Fruit fly (Drosophila melanogaster) whole organism, embryonic: Measurements from ENCODE around the gene Ifrd1.
A peak's percentile ranks its signal among the peaks of the same experiment; 100 is the strongest.

Source experiments
- Atf3 ChIP-seq: fragments of 200-800 bp; sonication (Bioruptor generic); optimal IDR thresholded peaks from 3 replicates; lab custom pipeline; 2016; ENCODE audit warnings: missing biosample characterization, missing genetic modification characterization
- C15 ChIP-seq: fragments of 200-800 bp; sonication (Bioruptor generic); IDR thresholded peaks from 3 replicates; pipeline ENCODE4 v1.3.6; 2022; ENCODE audit warnings: missing biosample characterization, missing genetic modification characterization
- CG10267 ChIP-seq: fragments of 200-800 bp; sonication (Bioruptor generic); optimal IDR thresholded peaks from 2 replicates; lab custom pipeline; 2018; ENCODE audit warnings: missing biosample characterization, mild to moderate bottlenecking, missing genetic modification characterization, moderate library complexity
- CG12769 ChIP-seq: fragments of 200-800 bp; sonication (Bioruptor generic); optimal IDR thresholded peaks from 2 replicates; lab custom pipeline; 2019; ENCODE audit warnings: missing biosample characterization, mild to moderate bottlenecking, missing genetic modification characterization, moderate library complexity
- CG16779 ChIP-seq: fragments of 200-800 bp; sonication (Bioruptor generic); IDR thresholded peaks from 2 replicates; pipeline ENCODE4 v1.3.6; 2022; ENCODE audit warnings: missing biosample characterization, missing genetic modification characterization
- CG16813 ChIP-seq: fragments of 200-800 bp; sonication (Bioruptor generic); IDR thresholded peaks from 3 replicates; pipeline ENCODE4 v1.3.6; 2022; ENCODE audit warnings: missing biosample characterization, missing genetic modification characterization; ENCODE audit not compliant: partially characterized antibody
- CG17361 ChIP-seq: fragments of 200-800 bp; sonication (Bioruptor generic); IDR thresholded peaks from 3 replicates; pipeline ENCODE4 v1.3.6; 2022; ENCODE audit warnings: missing biosample characterization, missing genetic modification characterization
- CG17802 ChIP-seq: fragments of 200-800 bp; sonication (Bioruptor generic); optimal IDR thresholded peaks from 2 replicates; lab custom pipeline; 2018; ENCODE audit warnings: missing biosample characterization, mild to moderate bottlenecking, missing genetic modification characterization, moderate library complexity
- CG18764 ChIP-seq: fragments of 200-800 bp; sonication (Bioruptor generic); optimal IDR thresholded peaks from 3 replicates; lab custom pipeline; 2016; ENCODE audit warnings: missing biosample characterization, missing genetic modification characterization
- CG3163 ChIP-seq: fragments of 200-800 bp; sonication (Bioruptor generic); optimal IDR thresholded peaks from 3 replicates; lab custom pipeline; 2016; ENCODE audit warnings: missing biosample characterization, missing genetic modification characterization
- CG3407 ChIP-seq: fragments of 200-800 bp; sonication (Bioruptor generic); optimal IDR thresholded peaks from 2 replicates; lab custom pipeline; 2018; ENCODE audit warnings: missing biosample characterization, mild to moderate bottlenecking, missing genetic modification characterization
- CG34376 ChIP-seq: fragments of 200-800 bp; sonication (Bioruptor generic); optimal IDR thresholded peaks from 2 replicates; lab custom pipeline; 2018; ENCODE audit warnings: missing biosample characterization, mild to moderate bottlenecking, missing genetic modification characterization
- CG6765 ChIP-seq: fragments of 200-800 bp; sonication (Bioruptor generic); optimal IDR thresholded peaks from 3 replicates; lab custom pipeline; 2017; ENCODE audit warnings: missing biosample characterization, mild to moderate bottlenecking, missing genetic modification characterization
- CG7839 ChIP-seq: fragments of 200-800 bp; sonication (Bioruptor generic); optimal IDR thresholded peaks from 3 replicates; lab custom pipeline; 2018; ENCODE audit warnings: missing biosample characterization, mild to moderate bottlenecking, missing genetic modification characterization, moderate library complexity
- CG8281 ChIP-seq: fragments of 200-800 bp; sonication (Bioruptor generic); optimal IDR thresholded peaks from 2 replicates; lab custom pipeline; 2018; ENCODE audit warnings: missing biosample characterization, mild to moderate bottlenecking, missing genetic modification characterization, moderate library complexity
- CG8924 ChIP-seq: fragments of 200-800 bp; optimal IDR thresholded peaks from 3 replicates; lab custom pipeline; 2019; ENCODE audit warnings: missing biosample characterization, mild to moderate bottlenecking, missing genetic modification characterization, moderate library complexity
- D19B ChIP-seq: fragments of 200-800 bp; sonication (Bioruptor generic); optimal IDR thresholded peaks from 2 replicates; lab custom pipeline; 2017; ENCODE audit warnings: missing biosample characterization, mild to moderate bottlenecking, missing genetic modification characterization
- Doc3 ChIP-seq: fragments of 200-800 bp; sonication (Bioruptor generic); IDR thresholded peaks from 3 replicates; pipeline ENCODE4 v1.3.6; 2022; ENCODE audit warnings: missing biosample characterization, missing genetic modification characterization; ENCODE audit not compliant: partially characterized antibody
- ERR ChIP-seq: fragments of 200-800 bp; sonication (Bioruptor generic); optimal IDR thresholded peaks from 2 replicates; lab custom pipeline; 2016; ENCODE audit warnings: missing biosample characterization, missing genetic modification characterization
- HLH3B ChIP-seq: fragments of 200-800 bp; sonication (Bioruptor generic); IDR thresholded peaks from 2 replicates; pipeline ENCODE4 v1.3.6; 2022; ENCODE audit warnings: missing biosample characterization, missing genetic modification characterization
- MTF-1 ChIP-seq: fragments of 200-800 bp; sonication (Bioruptor generic); optimal IDR thresholded peaks from 2 replicates; lab custom pipeline; 2018; ENCODE audit warnings: missing biosample characterization, mild to moderate bottlenecking, missing genetic modification characterization, borderline replicate concordance
- Mes4 ChIP-seq: fragments of 200-800 bp; sonication (Bioruptor generic); optimal IDR thresholded peaks from 2 replicates; lab custom pipeline; 2016; ENCODE audit warnings: missing biosample characterization, missing genetic modification characterization
- Poxn ChIP-seq: fragments of 200-800 bp; sonication (Bioruptor generic); IDR thresholded peaks from 2 replicates; pipeline ENCODE4 v1.3.6; 2022; ENCODE audit warnings: missing biosample characterization, missing genetic modification characterization
- Side ChIP-seq: fragments of 200-800 bp; sonication (Bioruptor generic); optimal IDR thresholded peaks from 2 replicates; lab custom pipeline; 2016; ENCODE audit warnings: missing biosample characterization, missing genetic modification characterization
- Spps ChIP-seq: fragments of 200-800 bp; sonication (Bioruptor generic); optimal IDR thresholded peaks from 2 replicates; lab custom pipeline; 2018; ENCODE audit warnings: missing biosample characterization, mild to moderate bottlenecking, missing genetic modification characterization
- Ssrp ChIP-seq: fragments of 200-800 bp; sonication (Bioruptor generic); optimal IDR thresholded peaks from 2 replicates; lab custom pipeline; 2018; ENCODE audit warnings: missing biosample characterization, mild to moderate bottlenecking, missing genetic modification characterization, moderate library complexity
- Stat92E ChIP-seq, 3 experiments: fragments of >200 bp in 2 of 3; fragments of 200-800 bp in 1 of 3; sonication (Bioruptor generic) in 1 of 3; optimal IDR thresholded peaks; 2 replicates each; lab custom pipeline; 2017 to 2019; ENCODE audit warnings: missing biosample characterization in 3 of 3, missing genetic modification characterization in 3 of 3, mild to moderate bottlenecking in 1 of 3, moderate library complexity in 1 of 3
- amos ChIP-seq: fragments of 200-800 bp; sonication (Bioruptor generic); IDR thresholded peaks from 2 replicates; pipeline ENCODE4 v1.3.6; 2022; ENCODE audit warnings: missing biosample characterization, missing genetic modification characterization; ENCODE audit not compliant: partially characterized antibody
- bbx ChIP-seq: fragments of 200-800 bp; sonication (Bioruptor generic); IDR thresholded peaks from 2 replicates; pipeline ENCODE4 v1.3.6; 2022; ENCODE audit warnings: missing biosample characterization, missing genetic modification characterization; ENCODE audit not compliant: partially characterized antibody
- chinmo ChIP-seq: fragments of 200-800 bp; sonication (Bioruptor generic); IDR thresholded peaks from 4 replicates; pipeline ENCODE4 v1.3.6; 2022; ENCODE audit warnings: missing biosample characterization, missing genetic modification characterization; ENCODE audit not compliant: partially characterized antibody
- chm ChIP-seq: fragments of 200-800 bp; sonication (Bioruptor generic); IDR thresholded peaks from 2 replicates; pipeline ENCODE4 v1.3.6; 2022; ENCODE audit warnings: missing biosample characterization, missing genetic modification characterization
- gsb-n ChIP-seq: fragments of 200-800 bp; sonication (Bioruptor generic); optimal IDR thresholded peaks from 3 replicates; lab custom pipeline; 2018; ENCODE audit warnings: missing biosample characterization, mild to moderate bottlenecking, missing genetic modification characterization
- hb ChIP-seq: fragments of 200-800 bp; sonication (Bioruptor generic); IDR thresholded peaks from 3 replicates; pipeline ENCODE4 v1.3.6; 2022; ENCODE audit warnings: missing biosample characterization, missing genetic modification characterization; ENCODE audit not compliant: partially characterized antibody
- hbn ChIP-seq: fragments of 200-800 bp; sonication (Bioruptor generic); IDR thresholded peaks from 2 replicates; pipeline ENCODE4 v1.3.6; 2022; ENCODE audit warnings: missing biosample characterization, missing genetic modification characterization; ENCODE audit not compliant: partially characterized antibody
- insv ChIP-seq, 2 experiments: fragments of 200-800 bp; sonication (Bioruptor generic); optimal IDR thresholded peaks; 3 replicates each; lab custom pipeline; 2016 to 2018; ENCODE audit warnings: missing biosample characterization in 2 of 2, missing genetic modification characterization in 2 of 2
- jumu ChIP-seq: fragments of 200-800 bp; sonication (Bioruptor generic); optimal IDR thresholded peaks from 3 replicates; lab custom pipeline; 2016; ENCODE audit warnings: missing biosample characterization, missing genetic modification characterization
- lov ChIP-seq, 2 experiments: fragments of 200-800 bp in 1 of 2; fragments of >200 bp in 1 of 2; sonication (Bioruptor generic) in 1 of 2; IDR thresholded peaks in 1 of 2; optimal IDR thresholded peaks in 1 of 2; 2 replicates in 1 of 2; 3 replicates in 1 of 2; pipeline versions ENCODE4 v1.3.6 to Lab custom; 2017 to 2022; ENCODE audit warnings: missing biosample characterization in 1 of 2, missing genetic modification characterization in 1 of 2
- mirr ChIP-seq: fragments of 200-800 bp; sonication (Bioruptor generic); optimal IDR thresholded peaks from 3 replicates; lab custom pipeline; 2018; ENCODE audit warnings: missing biosample characterization, mild to moderate bottlenecking, missing genetic modification characterization
- nmo ChIP-seq: fragments of 200-800 bp; sonication (Bioruptor generic); optimal IDR thresholded peaks from 2 replicates; lab custom pipeline; 2018; ENCODE audit warnings: missing biosample characterization, mild to moderate bottlenecking, missing genetic modification characterization, moderate library complexity
- pnt ChIP-seq: fragments of 200-800 bp; sonication (Bioruptor generic); optimal IDR thresholded peaks from 3 replicates; lab custom pipeline; 2016; ENCODE audit warnings: missing biosample characterization, missing genetic modification characterization
- schlank ChIP-seq: fragments of 200-800 bp; sonication (Bioruptor generic); optimal IDR thresholded peaks from 2 replicates; lab custom pipeline; 2018; ENCODE audit warnings: missing biosample characterization, mild to moderate bottlenecking, missing genetic modification characterization
- sima ChIP-seq: fragments of 200-800 bp; sonication (Bioruptor generic); optimal IDR thresholded peaks from 2 replicates; lab custom pipeline; 2016; ENCODE audit warnings: missing biosample characterization, missing genetic modification characterization
- slbo ChIP-seq: fragments of 200-800 bp; sonication (Bioruptor generic); IDR thresholded peaks from 2 replicates; pipeline ENCODE4 v1.3.6; 2022; ENCODE audit warnings: missing biosample characterization, missing genetic modification characterization
- slp2 ChIP-seq: fragments of 200-800 bp; sonication (Bioruptor generic); optimal IDR thresholded peaks from 2 replicates; lab custom pipeline; 2016; ENCODE audit warnings: missing biosample characterization, missing genetic modification characterization
- ttk ChIP-seq: fragments of 200-800 bp; sonication (Bioruptor generic); IDR thresholded peaks from 2 replicates; pipeline ENCODE4 v2.1.2; 2022; ENCODE audit warnings: missing biosample characterization, missing genetic modification characterization
- unpg ChIP-seq: fragments of 200-800 bp; sonication (Bioruptor generic); optimal IDR thresholded peaks from 3 replicates; lab custom pipeline; 2018; ENCODE audit warnings: missing biosample characterization, mild to moderate bottlenecking, missing genetic modification characterization, moderate library complexity
- vvl ChIP-seq: fragments of 200-800 bp; sonication (Bioruptor generic); IDR thresholded peaks from 2 replicates; pipeline ENCODE4 v1.3.6; 2022; ENCODE audit warnings: missing biosample characterization, missing genetic modification characterization

Ifrd1 gene

dm6 chr2L:2882968-2883702 is 8.8 kb upstream of the Ifrd1 start (continued):
- TF ChIP-seq CG17361 (GFP tag; lab: Robert Waterston, UW) (peak; percentile 49; the same call in 2 of the 3 replicates), CG17802 (tag; lab: Kevin White, UChicago) (no peak), CG18764 (GFP tag; lab: Kevin White, UChicago) (no peak), Poxn (GFP tag; lab: Robert Waterston, UW) (no peak), nmo (GFP tag; lab: Kevin White, UChicago) (peak; percentile 43), Doc3 (GFP tag; lab: Robert Waterston, UW) (no peak), insv (GFP tag; optimal IDR thresholded peaks at IDR 0.05; lab: Kevin White, UChicago) (peak in 1 of 2 experiments; percentile 49), mirr (GFP tag; lab: Kevin White, UChicago) (peak; percentile 64), chm (GFP tag; lab: Robert Waterston, UW) (no peak; the same call in 1 of the 2 replicates), Ssrp (tag; lab: Kevin White, UChicago) (peak; percentile 10), CG34376 (peak; percentile 47), vvl (GFP tag; lab: Robert Waterston, UW) (peak; percentile 45), CG16813 (no peak), chinmo (GFP tag; lab: Robert Waterston, UW) (no peak), sima (GFP tag; lab: Kevin White, UChicago) (no peak), CG3407 (peak; percentile 62), CG7839 (tag; lab: Kevin White, UChicago) (peak; percentile 51), gsb-n (tag; lab: Kevin White, UChicago) (peak; percentile 40), jumu (GFP tag; lab: Kevin White, UChicago) (no peak), MTF-1 (GFP tag; lab: Kevin White, UChicago) (peak; percentile 69), slbo (peak; percentile 67; the same call in 1 of the 2 replicates), amos (GFP tag; lab: Robert Waterston, UW) (no peak; the same call in 1 of the 2 replicates), ERR (GFP tag; lab: Kevin White, UChicago) (no peak), Side (GFP tag; lab: Kevin White, UChicago) (peak; percentile 9), CG16779 (GFP tag; lab: Robert Waterston, UW) (no peak), ttk (GFP tag; lab: Robert Waterston, UW) (no peak), CG8281 (tag; lab: Kevin White, UChicago) (no peak), HLH3B (GFP tag; lab: Robert Waterston, UW) (peak; percentile 4; the same call in 1 of the 2 replicates), bbx (peak; percentile 35; the same call in 1 of the 2 replicates), hbn (no peak), slp2 (GFP tag; lab: Kevin White, UChicago) (peak; percentile 5), schlank (tag; lab: Kevin White, UChicago) (peak; percentile 19), pnt (GFP tag; lab: Kevin White, UChicago) (no peak), Stat92E (GFP tag; optimal IDR thresholded peaks at IDR 0.05; lab: Kevin White, UChicago) (no peak), CG8924 (tag; lab: Kevin White, UChicago) (peak; percentile 47), C15 (GFP tag; lab: Robert Waterston, UW) (no peak), unpg (GFP tag; lab: Kevin White, UChicago) (peak; percentile 45), CG12769 (tag; lab: Kevin White, UChicago) (peak; percentile 63), CG10267 (tag; lab: Kevin White, UChicago) (peak; percentile 38), lov (optimal IDR thresholded peaks at IDR 0.05; lab: Kevin White, UChicago) (no peak), lov (GFP tag; IDR thresholded peaks at IDR 0.05; lab: Robert Waterston, UW) (no peak), CG3163 (GFP tag; lab: Kevin White, UChicago) (no peak), hb (GFP tag; lab: Robert Waterston, UW) (no peak), Mes4 (GFP tag; lab: Kevin White, UChicago) (peak; percentile 19), Atf3 (GFP tag; lab: Kevin White, UChicago) (no peak), D19B (GFP tag; lab: Kevin White, UChicago) (peak; percentile 14), CG6765 (GFP tag; lab: Kevin White, UChicago) (peak; percentile 58), Spps (tag; lab: Kevin White, UChicago) (no peak)
